Fruit fly (Drosophila melanogaster) whole organism, adult: ENCODE data around the gene esg.

ENCODE experiments used
- CG11617 ChIP-seq: fragments of 200-800 bp; sonication (Bioruptor generic); optimal IDR thresholded peaks from 2 replicates; lab custom pipeline; 2017; ENCODE audit warnings: mild to moderate bottlenecking, missing biosample characterization, missing genetic modification reagents, missing genetic modification characterization
- CG12768 ChIP-seq: fragments of 200-800 bp; sonication (Bioruptor generic); optimal IDR thresholded peaks from 2 replicates; lab custom pipeline; 2017; ENCODE audit warnings: missing biosample characterization, missing genetic modification characterization, mild to moderate bottlenecking, moderate library complexity, missing genetic modification reagents
- CG14711 ChIP-seq: fragments of 200-800 bp; sonication (Bioruptor generic); optimal IDR thresholded peaks from 2 replicates; lab custom pipeline; 2018; ENCODE audit warnings: missing biosample characterization, mild to moderate bottlenecking, missing genetic modification characterization, moderate library complexity
- CG1620 ChIP-seq: fragments of 200-800 bp; sonication (Bioruptor generic); optimal IDR thresholded peaks from 2 replicates; lab custom pipeline; 2016; ENCODE audit warnings: missing biosample characterization, missing genetic modification characterization
- CG33017 ChIP-seq: fragments of 200-800 bp; sonication (Bioruptor generic); optimal IDR thresholded peaks from 2 replicates; lab custom pipeline; 2018; ENCODE audit warnings: missing biosample characterization, mild to moderate bottlenecking, missing genetic modification characterization, moderate library complexity
- CG5204 ChIP-seq: fragments of 200-800 bp; sonication (Bioruptor generic); optimal IDR thresholded peaks from 2 replicates; lab custom pipeline; 2016; ENCODE audit warnings: missing biosample characterization, missing genetic modification characterization
- CG7045 ChIP-seq: fragments of 200-800 bp; sonication (Bioruptor generic); optimal IDR thresholded peaks from 2 replicates; lab custom pipeline; 2017; ENCODE audit warnings: missing biosample characterization, mild to moderate bottlenecking, missing genetic modification characterization
- CG7101 ChIP-seq: fragments of 200-800 bp; sonication (Bioruptor generic); optimal IDR thresholded peaks from 2 replicates; lab custom pipeline; 2018; ENCODE audit warnings: missing biosample characterization, mild to moderate bottlenecking, missing genetic modification characterization, moderate library complexity
- Clk ChIP-seq: fragments of 200-800 bp; sonication (Bioruptor generic); optimal IDR thresholded peaks from 2 replicates; lab custom pipeline; 2017; ENCODE audit warnings: missing biosample characterization, missing genetic modification characterization
- Crg-1 ChIP-seq: fragments of 200-800 bp; sonication (Bioruptor generic); optimal IDR thresholded peaks from 2 replicates; lab custom pipeline; 2016; ENCODE audit warnings: missing biosample characterization, missing genetic modification characterization
- Hr96 ChIP-seq: fragments of 200-800 bp; sonication (Bioruptor generic); optimal IDR thresholded peaks from 2 replicates; lab custom pipeline; 2016; ENCODE audit warnings: missing biosample characterization, missing genetic modification characterization
- Mnt ChIP-seq: fragments of 200-800 bp; sonication (Bioruptor generic); optimal IDR thresholded peaks from 2 replicates; lab custom pipeline; 2016; ENCODE audit warnings: missing biosample characterization, mild to moderate bottlenecking, missing genetic modification characterization
- bab1 ChIP-seq: fragments of 200-800 bp; sonication (Bioruptor generic); optimal IDR thresholded peaks from 3 replicates; lab custom pipeline; 2019; ENCODE audit warnings: missing biosample characterization, mild to moderate bottlenecking, missing genetic modification characterization, moderate library complexity
- cic ChIP-seq: fragments of 200-800 bp; sonication (Bioruptor generic); optimal IDR thresholded peaks from 2 replicates; lab custom pipeline; 2017; ENCODE audit warnings: missing biosample characterization, mild to moderate bottlenecking, missing genetic modification characterization, moderate library complexity
- cnc ChIP-seq, 2 experiments: fragments of >200 bp; optimal IDR thresholded peaks; 2 replicates each; lab custom pipeline; 2017
- kay ChIP-seq: fragments of 200-800 bp; sonication (Bioruptor generic); peaks from one replicate; lab custom pipeline; 2016; ENCODE audit warnings: missing biosample characterization, missing genetic modification characterization, borderline replicate concordance
- ovo ChIP-seq: fragments of 200-800 bp; sonication (Bioruptor generic); optimal IDR thresholded peaks from 2 replicates; lab custom pipeline; 2016; ENCODE audit warnings: missing biosample characterization, missing genetic modification characterization
- pad ChIP-seq: fragments of 200-800 bp; sonication (Bioruptor generic); optimal IDR thresholded peaks from 3 replicates; lab custom pipeline; 2017; ENCODE audit warnings: missing biosample characterization, missing genetic modification characterization, mild to moderate bottlenecking, moderate library complexity, missing genetic modification reagents
- tj ChIP-seq: fragments of 200-800 bp; sonication (Bioruptor generic); optimal IDR thresholded peaks from 3 replicates; lab custom pipeline; 2017; ENCODE audit warnings: missing biosample characterization, mild to moderate bottlenecking, missing genetic modification characterization, moderate library complexity
- toe ChIP-seq: fragments of 200-800 bp; sonication (Bioruptor generic); optimal IDR thresholded peaks from 2 replicates; lab custom pipeline; 2016; ENCODE audit warnings: missing biosample characterization, missing genetic modification characterization

The esg gene

DNA sequence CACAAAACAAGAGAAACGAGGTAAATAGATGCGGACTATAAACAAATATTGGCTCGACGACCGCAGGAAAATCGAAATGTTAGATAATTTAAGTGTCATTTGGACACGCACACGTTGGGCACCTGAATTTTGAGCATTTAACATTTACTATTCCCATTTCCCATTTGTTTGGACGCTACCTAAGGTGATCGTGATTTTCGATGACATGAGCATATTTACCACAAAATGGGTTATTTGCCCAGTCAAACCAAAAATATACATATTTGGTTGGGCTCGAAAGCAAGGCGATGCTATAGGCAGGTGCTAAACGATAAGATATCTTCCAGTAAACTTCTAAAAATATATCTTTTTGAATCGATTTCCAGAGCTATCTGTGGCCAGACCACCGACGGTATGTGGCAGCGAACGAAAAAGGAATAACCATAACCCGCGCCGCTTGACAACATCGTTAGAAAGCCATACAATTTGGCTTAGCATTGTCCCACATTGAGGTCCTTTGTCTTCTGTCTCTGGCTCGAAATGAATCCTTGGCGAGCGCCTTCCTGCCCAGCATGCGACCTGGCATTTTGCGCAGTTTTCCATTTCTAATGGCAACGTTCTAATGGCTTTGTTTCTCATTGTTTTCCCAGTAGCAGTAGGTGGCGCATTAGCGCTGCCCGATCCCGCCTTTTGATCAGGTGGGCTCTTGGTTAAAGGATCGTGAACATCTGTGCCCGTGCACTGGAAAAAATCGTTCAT, 9.4 kb upstream of the esg start:
- TF ChIP-seq Mnt, result no peak
- TF ChIP-seq bab1 (GFP tag; lab: Kevin White, UChicago), result no peak

DNA sequence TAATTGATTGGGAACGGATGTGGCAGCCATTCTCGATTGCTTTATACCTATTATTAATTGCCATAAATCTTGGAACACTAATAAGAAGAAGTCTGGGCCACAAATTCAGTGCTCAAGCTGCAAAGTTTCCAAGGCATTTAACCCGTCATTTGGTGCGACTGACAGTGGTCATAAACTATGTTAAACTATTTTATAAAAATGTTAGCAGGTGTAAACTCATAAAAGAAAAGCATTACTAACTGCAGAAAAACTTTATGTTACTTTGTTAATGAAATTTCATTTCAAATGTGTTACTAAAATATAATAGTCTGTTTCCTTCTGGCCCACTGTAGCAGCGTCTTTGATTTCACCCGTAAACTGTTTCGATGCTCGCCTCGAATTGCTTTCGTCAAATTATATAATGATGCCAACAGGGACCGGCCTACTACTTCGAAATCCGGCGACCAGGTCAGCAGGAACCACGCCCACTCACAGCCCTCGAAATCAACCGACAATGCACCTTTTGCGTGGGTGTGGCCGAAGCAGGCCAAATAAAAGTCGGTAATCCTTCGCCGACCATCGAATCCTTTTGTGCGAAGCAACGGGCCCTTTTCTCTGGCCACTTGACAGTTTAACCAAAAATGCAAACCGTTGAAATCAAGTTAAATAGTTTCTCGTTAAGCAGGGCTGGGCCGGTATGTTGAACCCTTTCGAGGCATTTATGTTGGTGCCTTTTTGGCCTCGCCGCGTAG, 7.9 kb upstream of the esg start:
- TF ChIP-seq kay (GFP tag; lab: Kevin White, UChicago), result no peak
- no peak for TF ChIP-seq cnc (optimal IDR thresholded peaks at IDR 0.05; lab: Kevin White, UChicago)
- no peak for TF ChIP-seq CG7045
- TF ChIP-seq toe (GFP tag; lab: Kevin White, UChicago), result no peak

DNA sequence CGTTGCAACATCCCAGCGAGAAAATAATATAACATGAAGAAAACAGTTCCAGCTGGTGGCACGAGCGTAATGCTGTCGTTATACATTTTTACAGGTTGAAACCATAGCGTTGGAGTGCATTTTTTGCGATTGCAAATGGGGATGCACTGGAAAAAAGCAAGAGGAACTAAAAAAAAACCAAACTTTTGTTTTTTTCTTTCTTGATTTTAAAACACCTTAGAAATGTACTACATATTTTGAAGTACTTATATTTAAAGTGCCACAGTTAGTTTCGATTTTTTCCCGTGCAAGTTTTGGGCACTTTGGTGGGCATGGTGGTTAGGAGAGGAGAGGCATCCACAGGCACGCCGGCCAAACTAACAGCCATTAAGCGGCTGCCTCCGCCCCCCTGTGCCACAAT, 5.7 kb upstream of the esg start:
- no peak for TF ChIP-seq CG1620 (GFP tag; lab: Kevin White, UChicago)
- TF ChIP-seq pad (GFP tag; lab: Kevin White, UChicago), result no peak
- TF ChIP-seq toe (GFP tag; lab: Kevin White, UChicago), result no peak
- no peak for TF ChIP-seq kay (GFP tag; lab: Kevin White, UChicago)
- no peak for TF ChIP-seq tj (GFP tag; lab: Kevin White, UChicago)
- no peak for TF ChIP-seq CG14711 (tag; lab: Kevin White, UChicago)
- TF ChIP-seq Mnt, result no peak

DNA sequence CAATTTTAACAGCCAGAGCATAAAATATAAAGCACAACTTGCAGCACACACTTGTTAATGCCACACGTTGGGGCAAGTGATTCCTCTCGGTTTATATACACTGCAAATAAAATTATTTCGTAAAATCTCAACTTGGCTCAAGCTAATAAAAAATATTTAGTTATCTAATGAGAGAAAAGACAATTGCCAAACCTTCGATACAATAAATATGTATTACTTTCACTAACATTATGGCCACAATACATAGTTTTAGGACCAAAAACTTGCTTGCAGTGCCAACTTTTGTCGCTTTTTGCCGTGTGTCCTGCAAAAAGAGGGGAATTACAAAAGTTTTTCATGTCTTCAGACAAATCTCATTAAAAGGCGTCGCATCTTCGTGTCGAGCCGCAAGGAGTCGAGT, 4.3 kb upstream of the esg start:
- TF ChIP-seq pad (GFP tag; lab: Kevin White, UChicago), result no peak
- no peak for TF ChIP-seq tj (GFP tag; lab: Kevin White, UChicago)
- no peak for TF ChIP-seq CG1620 (GFP tag; lab: Kevin White, UChicago)
- TF ChIP-seq Crg-1, result no peak
- TF ChIP-seq CG5204 (GFP tag; lab: Kevin White, UChicago), result no peak
- no peak for TF ChIP-seq Mnt
- no peak for TF ChIP-seq CG7101
- TF ChIP-seq CG33017 (tag; lab: Kevin White, UChicago), result no peak
- TF ChIP-seq CG14711 (tag; lab: Kevin White, UChicago), result no peak
- TF ChIP-seq CG12768 (GFP tag; lab: Kevin White, UChicago), result no peak
- TF ChIP-seq Hr96 (GFP tag; lab: Kevin White, UChicago), result no peak
- no peak for TF ChIP-seq cnc (optimal IDR thresholded peaks at IDR 0.05; lab: Kevin White, UChicago)

DNA sequence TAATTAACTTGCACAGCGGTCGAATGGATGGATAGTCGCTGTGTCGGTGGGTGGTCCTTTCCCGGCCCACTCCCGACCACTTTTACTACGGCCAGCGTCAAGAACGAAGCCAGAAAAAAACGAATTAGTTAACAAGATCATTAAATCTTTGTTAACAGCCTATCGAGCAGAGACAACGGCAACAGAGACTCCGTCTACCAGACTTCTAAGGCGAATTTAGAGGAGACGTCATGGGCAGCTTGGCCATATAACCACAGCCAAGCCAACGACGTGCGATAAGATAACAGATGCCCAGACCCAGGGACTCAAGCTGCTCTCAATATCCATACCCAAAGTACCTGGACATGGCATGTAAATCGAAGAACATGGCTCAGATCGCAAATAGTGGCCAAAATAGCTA, 3.0 kb upstream of the esg start:
- TF ChIP-seq tj (GFP tag; lab: Kevin White, UChicago) (no peak), CG7101 (no peak), CG11617 (GFP tag; lab: Kevin White, UChicago) (no peak), CG12768 (GFP tag; lab: Kevin White, UChicago) (no peak), pad (GFP tag; lab: Kevin White, UChicago) (no peak), CG33017 (tag; lab: Kevin White, UChicago) (no peak), Crg-1 (no peak), CG7045 (no peak), CG1620 (GFP tag; lab: Kevin White, UChicago) (no peak)

DNA sequence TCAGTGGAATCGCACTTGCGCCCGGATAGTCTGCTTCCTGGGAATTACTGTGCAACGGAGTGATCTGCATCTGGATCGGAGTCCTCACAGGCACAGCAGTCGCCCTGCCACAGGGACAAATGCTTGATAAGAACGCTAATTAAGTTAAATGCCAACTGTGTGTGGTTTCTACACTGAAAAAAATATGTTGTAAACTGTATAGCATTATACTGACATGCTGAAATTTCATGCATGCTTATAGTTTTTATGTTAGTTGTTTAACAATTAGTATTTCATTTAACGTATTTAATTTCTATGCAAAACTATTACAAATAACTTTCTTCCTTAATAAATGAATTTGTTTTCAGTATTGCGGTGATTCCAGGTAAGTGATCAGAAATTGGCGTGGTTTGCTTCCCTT, 2.3 kb upstream of the esg start:
- TF ChIP-seq bab1 (GFP tag; lab: Kevin White, UChicago), result no peak
- no peak for TF ChIP-seq toe (GFP tag; lab: Kevin White, UChicago)
- TF ChIP-seq kay (GFP tag; lab: Kevin White, UChicago), result no peak
- TF ChIP-seq pad (GFP tag; lab: Kevin White, UChicago), result no peak
- TF ChIP-seq CG5204 (GFP tag; lab: Kevin White, UChicago), result no peak
- TF ChIP-seq CG12768 (GFP tag; lab: Kevin White, UChicago), result no peak
- no peak for TF ChIP-seq CG14711 (tag; lab: Kevin White, UChicago)
- no peak for TF ChIP-seq cic
- TF ChIP-seq ovo (GFP tag; lab: Kevin White, UChicago), result no peak
- TF ChIP-seq CG33017 (tag; lab: Kevin White, UChicago), result no peak
- no peak for TF ChIP-seq Crg-1
- TF ChIP-seq Mnt, result no peak
- TF ChIP-seq cnc (optimal IDR thresholded peaks at IDR 0.05; lab: Kevin White, UChicago), result no peak
- no peak for TF ChIP-seq tj (GFP tag; lab: Kevin White, UChicago)
- TF ChIP-seq Clk (GFP tag; lab: Kevin White, UChicago), result no peak
- TF ChIP-seq CG7101, result no peak
- no peak for TF ChIP-seq CG11617 (GFP tag; lab: Kevin White, UChicago)
- TF ChIP-seq CG1620 (GFP tag; lab: Kevin White, UChicago), result no peak
- no peak for TF ChIP-seq CG7045

DNA sequence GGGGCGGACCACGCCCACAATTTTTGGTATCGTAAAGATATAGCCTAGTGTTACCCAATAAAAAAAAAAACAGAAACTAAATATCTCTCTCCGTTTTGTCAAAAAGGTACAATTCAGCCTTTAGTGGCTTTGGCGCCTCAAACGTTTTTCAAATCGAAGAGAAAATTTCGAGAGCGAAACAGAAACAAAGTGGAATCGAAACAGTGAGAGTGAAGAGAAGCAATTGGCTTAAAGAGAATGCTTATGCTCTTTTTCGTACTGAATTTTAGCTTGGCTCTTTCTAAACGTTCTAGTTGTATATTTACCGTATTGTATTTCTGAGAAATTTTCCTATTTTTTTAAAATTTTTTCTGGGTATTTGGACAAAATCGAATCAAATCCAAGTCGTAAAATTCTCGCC, 1.1 kb upstream of the esg start:
- TF ChIP-seq cic (no peak), tj (GFP tag; lab: Kevin White, UChicago) (no peak), Crg-1 (no peak), Hr96 (GFP tag; lab: Kevin White, UChicago) (no peak), CG33017 (tag; lab: Kevin White, UChicago) (no peak), pad (GFP tag; lab: Kevin White, UChicago) (no peak), kay (GFP tag; lab: Kevin White, UChicago) (no peak), bab1 (GFP tag; lab: Kevin White, UChicago) (no peak), Clk (GFP tag; lab: Kevin White, UChicago) (no peak), CG5204 (GFP tag; lab: Kevin White, UChicago) (no peak), Mnt (no peak), CG12768 (GFP tag; lab: Kevin White, UChicago) (no peak), toe (GFP tag; lab: Kevin White, UChicago) (no peak)
